Fruit fly (Drosophila melanogaster) whole organism, pupa: ENCODE results near the gene Lcp65Ae.

Experiments used
- CG10348 ChIP-seq: fragments of 200-800 bp; sonication (Bioruptor generic); IDR thresholded peaks from 2 replicates; pipeline ENCODE4 v1.3.6; 2022; ENCODE audit warnings: missing biosample characterization, missing genetic modification characterization
- CG12605 ChIP-seq: fragments of 200-800 bp; sonication (Bioruptor generic); IDR thresholded peaks from 2 replicates; pipeline ENCODE4 v1.3.6; 2022; ENCODE audit warnings: missing biosample characterization, missing genetic modification characterization
- CG13204 ChIP-seq: fragments of 200-800 bp; sonication (Bioruptor generic); optimal IDR thresholded peaks from 2 replicates; lab custom pipeline; 2018; ENCODE audit warnings: missing biosample characterization, mild to moderate bottlenecking, missing genetic modification characterization, moderate library complexity
- CG14655 ChIP-seq: fragments of 200-800 bp; sonication (Bioruptor generic); optimal IDR thresholded peaks from 3 replicates; lab custom pipeline; 2017; ENCODE audit warnings: mild to moderate bottlenecking, missing biosample characterization, missing genetic modification reagents, missing genetic modification characterization
- CG15710 ChIP-seq: fragments of 200-800 bp; sonication (Bioruptor generic); optimal IDR thresholded peaks from 2 replicates; lab custom pipeline; 2018; ENCODE audit warnings: missing biosample characterization, mild to moderate bottlenecking, missing genetic modification characterization, moderate library complexity
- CG17806 ChIP-seq: fragments of 200-800 bp; sonication (Bioruptor generic); optimal IDR thresholded peaks from 2 replicates; lab custom pipeline; 2018; ENCODE audit warnings: missing biosample characterization, mild to moderate bottlenecking, missing genetic modification characterization, moderate library complexity
- CG32121 ChIP-seq: fragments of 200-800 bp; sonication (Bioruptor generic); IDR thresholded peaks from 2 replicates; pipeline ENCODE4 v1.3.6; 2022; ENCODE audit warnings: missing biosample characterization, missing genetic modification characterization
- CG34367 ChIP-seq: fragments of 200-800 bp; sonication (Bioruptor generic); optimal IDR thresholded peaks from 2 replicates; lab custom pipeline; 2018; ENCODE audit warnings: missing biosample characterization, mild to moderate bottlenecking, missing genetic modification characterization
- CG4496 ChIP-seq: fragments of 200-800 bp; sonication (Bioruptor generic); IDR thresholded peaks from 3 replicates; pipeline ENCODE4 v1.3.6; 2022; ENCODE audit warnings: missing biosample characterization, missing genetic modification characterization
- CG8159 ChIP-seq: fragments of 200-800 bp; sonication (Bioruptor generic); optimal IDR thresholded peaks from 3 replicates; lab custom pipeline; 2018; ENCODE audit warnings: missing biosample characterization, mild to moderate bottlenecking, missing genetic modification characterization, moderate library complexity
- CG8301 ChIP-seq: fragments of 200-800 bp; sonication (Bioruptor generic); optimal IDR thresholded peaks from 2 replicates; lab custom pipeline; 2018; ENCODE audit warnings: missing biosample characterization, mild to moderate bottlenecking, missing genetic modification characterization
- CG9948 ChIP-seq: fragments of 200-800 bp; sonication (Bioruptor generic); optimal IDR thresholded peaks from 2 replicates; lab custom pipeline; 2018; ENCODE audit warnings: missing biosample characterization, mild to moderate bottlenecking, missing genetic modification characterization, moderate library complexity
- D1 ChIP-seq: fragments of 200-800 bp; sonication (Bioruptor generic); optimal IDR thresholded peaks from 2 replicates; lab custom pipeline; 2018; ENCODE audit warnings: missing biosample characterization, mild to moderate bottlenecking, missing genetic modification characterization, moderate library complexity
- EcR ChIP-seq: fragments of 200-800 bp; sonication (Bioruptor generic); optimal IDR thresholded peaks from 3 replicates; lab custom pipeline; 2019; ENCODE audit warnings: missing biosample characterization, missing genetic modification characterization, mild to moderate bottlenecking, moderate library complexity, missing genetic modification reagents
- Ets98B ChIP-seq: fragments of 200-800 bp; sonication (Bioruptor generic); IDR thresholded peaks from 2 replicates; pipeline ENCODE4 v1.3.6; 2022; ENCODE audit warnings: missing biosample characterization, missing genetic modification characterization
- Pif1A ChIP-seq: fragments of 200-800 bp; sonication (Bioruptor generic); optimal IDR thresholded peaks from 3 replicates; lab custom pipeline; 2016; ENCODE audit warnings: missing biosample characterization, missing genetic modification characterization
- Pif1B ChIP-seq: fragments of 200-800 bp; sonication (Bioruptor generic); optimal IDR thresholded peaks from 3 replicates; lab custom pipeline; 2016; ENCODE audit warnings: missing biosample characterization, missing genetic modification characterization
- Snoo ChIP-seq: fragments of 200-800 bp; sonication (Bioruptor generic); optimal IDR thresholded peaks from 3 replicates; lab custom pipeline; 2017; ENCODE audit warnings: missing biosample characterization, mild to moderate bottlenecking, missing genetic modification characterization, inconsistent platforms
- fd96Ca ChIP-seq: fragments of 200-800 bp; sonication (Bioruptor generic); IDR thresholded peaks from 3 replicates; pipeline ENCODE4 v1.3.6; 2022; ENCODE audit warnings: missing biosample characterization, missing genetic modification characterization
- gl ChIP-seq: fragments of 200-800 bp; sonication (Bioruptor generic); optimal IDR thresholded peaks from 2 replicates; lab custom pipeline; 2018; ENCODE audit warnings: missing biosample characterization, mild to moderate bottlenecking, missing genetic modification characterization
- rn ChIP-seq: fragments of 200-800 bp; sonication (Bioruptor generic); IDR thresholded peaks from 2 replicates; pipeline ENCODE4 v1.3.6; 2022; ENCODE audit warnings: missing biosample characterization, missing genetic modification characterization

Lcp65Ae gene

DNA sequence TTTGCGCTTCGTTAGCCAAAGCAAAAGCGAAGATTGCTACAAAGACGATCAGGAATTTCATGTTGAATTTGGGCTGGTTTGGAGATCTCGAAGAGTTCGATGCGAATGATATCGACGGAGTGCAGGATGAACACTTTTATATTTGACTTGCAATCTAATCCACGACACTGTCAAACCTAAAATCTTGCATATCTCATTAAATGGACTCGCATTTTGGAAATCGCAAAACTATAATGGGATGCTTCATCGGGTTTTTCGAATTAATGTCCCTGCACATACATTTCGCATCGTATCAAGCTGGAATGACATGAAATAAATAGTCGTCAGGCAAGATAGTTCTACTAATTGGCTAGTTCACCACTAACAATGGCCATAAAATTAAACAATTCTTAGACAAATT, at the start of gene Lcp65Ae:
Lcp65Ae (minus strand) TSS at position 101 of the 400 bp plus-strand sequence.
- TF ChIP-seq CG8159 (no peak), CG17806 (tag; lab: Kevin White, UChicago) (no peak), CG12605 (GFP tag; lab: Robert Waterston, UW) (no peak), CG4496 (no peak), CG9948 (no peak), Pif1B (no peak), CG8301 (tag; lab: Kevin White, UChicago) (no peak), CG34367 (tag; lab: Kevin White, UChicago) (no peak), CG14655 (GFP tag; lab: Kevin White, UChicago) (no peak), fd96Ca (GFP tag; lab: Robert Waterston, UW) (no peak), Ets98B (GFP tag; lab: Robert Waterston, UW) (no peak), CG10348 (GFP tag; lab: Robert Waterston, UW) (no peak), rn (no peak), CG32121 (GFP tag; lab: Robert Waterston, UW) (no peak), Pif1A (GFP tag; lab: Kevin White, UChicago) (no peak), Snoo (tag; lab: Kevin White, UChicago) (no peak), CG15710 (tag; lab: Kevin White, UChicago) (no peak)

DNA sequence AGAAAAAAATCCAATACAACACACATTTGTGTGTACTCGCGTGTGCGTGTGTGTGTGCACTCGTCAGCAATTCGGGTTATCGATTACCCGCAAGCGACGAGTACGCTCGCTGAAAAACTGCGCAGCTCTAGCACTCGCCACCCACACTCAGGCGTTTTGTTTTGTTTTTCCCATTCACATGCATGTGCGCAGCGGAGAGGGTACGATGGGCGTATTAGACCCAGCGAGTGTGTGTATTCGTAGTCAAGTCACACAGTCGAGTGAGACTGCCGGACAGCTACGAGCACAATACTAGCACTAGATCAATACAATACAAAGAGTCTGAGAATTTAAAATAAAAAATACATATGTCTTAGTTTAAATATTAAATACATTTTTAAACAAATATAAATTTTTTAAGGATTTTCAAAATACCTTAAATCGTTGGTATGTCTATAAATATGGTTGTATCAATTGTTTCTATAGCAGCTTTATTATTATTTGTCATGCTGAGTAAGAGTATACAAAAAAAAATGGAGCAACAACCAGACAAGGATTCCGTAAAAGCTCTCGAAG, 47.0 kb upstream of the Lcp65Ae start, which contains the start of the genes D19B and CG43293:
D19B (minus strand) TSS at position 37 of the 555 bp plus-strand sequence.
CG43293 (plus strand) TSS at position 306 of the 555 bp plus-strand sequence.
- TF ChIP-seq CG12605 (GFP tag; lab: Robert Waterston, UW) (peak; percentile 91), CG8159 (peak; percentile 82), CG34367 (tag; lab: Kevin White, UChicago) (peak; percentile 81), Pif1A (GFP tag; lab: Kevin White, UChicago) (no peak), CG9948 (peak; percentile 81), fd96Ca (GFP tag; lab: Robert Waterston, UW) (peak; percentile 92), CG32121 (GFP tag; lab: Robert Waterston, UW) (peak; percentile 92), CG13204 (GFP tag; lab: Kevin White, UChicago) (no peak), CG15710 (tag; lab: Kevin White, UChicago) (peak; percentile 81), Snoo (tag; lab: Kevin White, UChicago) (peak; percentile 84), Pif1B (peak; percentile 93), Ets98B (GFP tag; lab: Robert Waterston, UW) (peak; percentile 94), CG8301 (tag; lab: Kevin White, UChicago) (peak; percentile 80), D1 (no peak), CG10348 (GFP tag; lab: Robert Waterston, UW) (peak; percentile 36; the same call in 1 of the 2 replicates), CG14655 (GFP tag; lab: Kevin White, UChicago) (peak; percentile 88), gl (tag; lab: Kevin White, UChicago) (peak; percentile 76), rn (peak; percentile 86), EcR (GFP tag; lab: Kevin White, UChicago) (no peak), CG4496 (peak; percentile 92), CG17806 (tag; lab: Kevin White, UChicago) (peak; percentile 82)

DNA sequence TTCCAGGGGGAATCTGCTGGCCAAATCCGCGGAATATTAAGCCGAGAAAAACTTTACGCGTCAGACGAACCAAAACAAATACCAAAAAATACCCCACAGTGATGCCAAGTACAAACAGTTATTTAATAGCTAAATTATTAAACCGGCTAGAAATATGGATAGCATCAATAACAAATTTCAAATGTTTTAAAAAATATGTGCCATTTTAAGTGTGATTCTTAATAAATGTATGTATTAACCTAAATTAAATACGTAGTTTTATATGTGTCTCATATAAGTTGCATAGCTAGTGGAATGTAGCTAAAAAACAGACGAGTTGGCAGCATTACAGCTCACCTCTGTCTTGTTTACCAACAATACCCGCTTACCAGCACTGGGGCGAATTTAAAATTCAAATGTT, 43.9 kb upstream of the Lcp65Ae start, which contains the start of gene CG10274:
CG10274 (minus strand) TSS at position 54 of the 400 bp plus-strand sequence.
- TF ChIP-seq gl (tag; lab: Kevin White, UChicago) (no peak), D1 (no peak), CG17806 (tag; lab: Kevin White, UChicago) (peak; percentile 40), CG34367 (tag; lab: Kevin White, UChicago) (no peak), CG10348 (GFP tag; lab: Robert Waterston, UW) (no peak), Ets98B (GFP tag; lab: Robert Waterston, UW) (no peak), Pif1B (no peak), CG9948 (peak; percentile 52), fd96Ca (GFP tag; lab: Robert Waterston, UW) (no peak), CG15710 (tag; lab: Kevin White, UChicago) (peak; percentile 72), Pif1A (GFP tag; lab: Kevin White, UChicago) (no peak), CG12605 (GFP tag; lab: Robert Waterston, UW) (no peak), rn (no peak), EcR (GFP tag; lab: Kevin White, UChicago) (no peak), CG14655 (GFP tag; lab: Kevin White, UChicago) (no peak), Snoo (tag; lab: Kevin White, UChicago) (no peak), CG4496 (peak; percentile 59; the same call in 2 of the 3 replicates), CG8301 (tag; lab: Kevin White, UChicago) (no peak), CG32121 (GFP tag; lab: Robert Waterston, UW) (peak; percentile 17; the same call in 1 of the 2 replicates), CG13204 (GFP tag; lab: Kevin White, UChicago) (no peak)

DNA sequence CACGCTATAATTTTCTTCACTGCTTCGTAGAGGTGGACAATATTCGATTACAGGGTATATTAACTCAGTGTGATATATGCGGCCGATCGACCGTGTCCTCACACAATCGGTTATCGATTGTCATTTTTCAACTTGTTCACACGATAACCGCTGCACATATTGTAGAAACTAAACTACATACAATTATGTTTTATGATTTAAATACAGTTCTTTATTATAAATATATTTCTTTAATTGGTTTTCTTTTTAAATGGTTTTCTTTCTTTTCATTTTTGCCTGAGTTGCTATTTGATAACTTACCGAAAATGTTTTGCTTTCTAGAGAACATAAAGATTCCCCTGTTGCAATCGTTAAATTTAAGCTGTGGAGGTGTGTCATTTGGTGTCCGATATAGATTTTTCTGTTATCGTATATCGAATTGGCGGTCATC, 35.9 kb upstream of the Lcp65Ae start, which contains the start of the genes fmt and CG7376:
fmt (minus strand) TSS at position 55 of the 430 bp plus-strand sequence.
CG7376 (plus strand) TSS at position 423 of the 430 bp plus-strand sequence.
- TF ChIP-seq CG12605 (GFP tag; lab: Robert Waterston, UW) (no peak), CG9948 (peak; percentile 45)

DNA sequence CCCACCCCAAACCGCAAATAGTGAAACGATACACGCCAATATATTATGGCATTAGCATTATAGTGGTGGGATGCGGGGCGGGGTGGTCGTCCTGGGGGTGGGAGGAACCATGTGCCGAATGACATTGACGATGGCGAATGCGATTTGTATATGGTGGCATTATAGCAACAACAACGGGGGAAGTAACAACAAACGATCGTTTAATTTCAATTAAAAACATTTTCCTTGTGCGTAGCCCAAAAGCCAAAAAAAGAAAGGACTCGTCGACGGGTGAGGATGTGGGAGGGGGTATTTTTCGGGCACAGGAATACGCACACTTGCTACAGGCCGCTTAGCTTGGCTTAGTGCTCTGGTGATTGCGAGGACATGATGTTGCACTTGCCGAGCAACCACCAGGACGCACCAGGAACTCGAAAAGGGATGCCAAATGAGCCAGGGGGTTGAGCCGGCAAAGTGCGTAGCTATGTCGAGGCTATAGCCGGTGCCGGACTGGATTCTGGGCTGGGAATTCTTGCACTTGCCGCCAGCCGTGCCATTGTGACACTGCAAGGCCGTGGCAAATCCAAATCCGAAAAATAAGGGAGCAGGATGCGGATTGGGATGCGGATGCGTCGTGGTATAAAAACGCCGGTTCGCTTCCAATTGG, 24.7 kb upstream of the Lcp65Ae start, which contains the start of gene Prdm13:
Prdm13 (plus strand) TSS at position 645 of the 646 bp plus-strand sequence.
- TF ChIP-seq Pif1A (GFP tag; lab: Kevin White, UChicago) (no peak), CG10348 (GFP tag; lab: Robert Waterston, UW) (no peak), CG8301 (tag; lab: Kevin White, UChicago) (no peak), Snoo (tag; lab: Kevin White, UChicago) (no peak), fd96Ca (GFP tag; lab: Robert Waterston, UW) (no peak), CG9948 (no peak)
- TF ChIP-seq, all 21 proteins: peak for 0
